Worm (Caenorhabditis elegans) whole organism, L4 larva: ENCODE data around the gene ncs-3.

Source experiments
- F37D6.2 ChIP-seq: sonication (generic microtip); optimal IDR thresholded peaks from 2 replicates; lab custom pipeline; 2016; ENCODE audit warnings: mild to moderate bottlenecking, missing genetic modification characterization, missing compliant biosample characterization
- F49E8.2 ChIP-seq: sonication (generic microtip); optimal IDR thresholded peaks from 2 replicates; lab custom pipeline; 2016; ENCODE audit warnings: missing compliant biosample characterization, mild to moderate bottlenecking, missing genetic modification characterization, borderline replicate concordance
- R02D3.7 ChIP-seq: fragments of 150-350 bp; sonication (generic microtip); optimal IDR thresholded peaks from 3 replicates; lab custom pipeline; 2014; ENCODE audit warnings: missing biosample characterization, missing genetic modification characterization
- ama-1 ChIP-seq: fragments of 150-350 bp; optimal IDR thresholded peaks from 2 replicates; lab custom pipeline; 2014; ENCODE audit warnings: inconsistent platforms, mixed read lengths
- duxl-1 ChIP-seq: sonication (generic microtip); optimal IDR thresholded peaks from 2 replicates; lab custom pipeline; 2016; ENCODE audit warnings: mild to moderate bottlenecking, missing genetic modification characterization, moderate library complexity, missing compliant biosample characterization; ENCODE audit not compliant: poor library complexity
- fkh-10 ChIP-seq: fragments of 150-350 bp; optimal IDR thresholded peaks from 2 replicates; lab custom pipeline; 2014; ENCODE audit warnings: missing biosample characterization, missing genetic modification reagents, missing genetic modification characterization
- lin-13 ChIP-seq: fragments of 150-350 bp; optimal IDR thresholded peaks from 2 replicates; lab custom pipeline; 2014; ENCODE audit warnings: missing biosample characterization, missing genetic modification reagents, missing genetic modification characterization
- lin-15B ChIP-seq: fragments of 150-350 bp; sonication (generic microtip); optimal IDR thresholded peaks from 3 replicates; lab custom pipeline; 2014; ENCODE audit warnings: missing biosample characterization, missing genetic modification characterization
- mdl-1 ChIP-seq, 2 experiments: fragments of 150-350 bp in 1 of 2; sonication (generic microtip) in 1 of 2; optimal IDR thresholded peaks; 2 replicates each; lab custom pipeline; 2014 to 2017; ENCODE audit warnings: missing biosample characterization in 2 of 2, missing genetic modification characterization in 2 of 2
- snpc-4 ChIP-seq: fragments of 150-350 bp; optimal IDR thresholded peaks from 2 replicates; lab custom pipeline; 2014; ENCODE audit warnings: missing biosample characterization, missing genetic modification characterization
- unc-62 ChIP-seq, 3 experiments: fragments of 150-350 bp in 1 of 3; sonication (generic microtip); optimal IDR thresholded peaks in 2 of 3; peaks in 1 of 3; 1 replicate in 1 of 3; 2 replicates in 2 of 3; lab custom pipeline; 2014 to 2017; ENCODE audit warnings: missing biosample characterization in 3 of 3, missing genetic modification characterization in 3 of 3, missing genetic modification reagents in 3 of 3, missing genotype in 1 of 3
- zfp-3 ChIP-seq: fragments of 200-800 bp; sonication (Bioruptor generic); conservative IDR thresholded peaks from 2 replicates; pipeline ENCODE4 v1.3.6; 2022; ENCODE audit warnings: missing genetic modification reagents, missing genetic modification characterization, missing compliant biosample characterization

DNA sequence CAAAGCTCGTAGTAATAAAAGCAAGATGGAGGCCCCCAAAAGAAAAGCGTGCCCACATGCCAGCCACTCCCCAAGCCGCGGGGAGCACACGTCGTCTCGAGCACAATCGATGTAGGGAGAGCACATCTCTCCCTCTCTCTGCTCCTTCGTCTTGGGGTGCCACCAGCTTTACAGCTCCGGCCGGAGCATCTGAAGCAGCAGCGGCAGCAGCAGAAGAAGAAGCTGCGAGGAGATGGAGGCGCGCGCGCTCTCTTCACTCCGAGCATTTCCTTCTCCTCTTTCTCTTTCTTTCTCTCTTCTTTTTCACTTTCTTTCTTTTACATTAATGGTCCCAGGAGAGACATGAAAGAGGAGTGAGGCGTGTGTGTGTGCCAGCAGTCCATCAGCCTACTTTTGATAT lies 10.2 kb downstream of the ncs-3 start:
- TF ChIP-seq lin-15B (tag; lab: Kevin White, UChicago) (no peak), ama-1 (lab: Kevin White, UChicago) (no peak), mdl-1 (tag; optimal IDR thresholded peaks at IDR 0.05; lab: Kevin White, UChicago) (peak in 1 of 2 experiments; percentile 70), lin-13 (no peak), zfp-3 (GFP tag; lab: Robert Waterston, UW) (no peak), R02D3.7 (no peak), snpc-4 (tag; lab: Kevin White, UChicago) (no peak), F49E8.2 (tag; lab: Kevin White, UChicago) (no peak), duxl-1 (tag; lab: Kevin White, UChicago) (no peak), F37D6.2 (tag; lab: Kevin White, UChicago) (peak; percentile 72), unc-62 (GFP tag; optimal IDR thresholded peaks at IDR 0.05 in 1 of 2; lab: Kevin White, UChicago) (peak in 1 of 2 experiments; percentile 99), unc-62 (tag; optimal IDR thresholded peaks at IDR 0.05; lab: Kevin White, UChicago) (no peak), fkh-10 (no peak)
